Worm (Caenorhabditis elegans) whole organism, young adult: ENCODE measurements around the gene math-7.
A peak's percentile ranks its signal among the peaks of the same experiment; 100 is the strongest.

Experiments
- B0336.3 ChIP-seq: fragments of 200-800 bp; sonication (Bioruptor generic); IDR thresholded peaks from 2 replicates; pipeline ENCODE4 v1.3.6; 2022; ENCODE audit warnings: missing genetic modification characterization, missing compliant biosample characterization
- C06A6.2 ChIP-seq: fragments of 200-800 bp; sonication (Bioruptor generic); conservative IDR thresholded peaks from 2 replicates; pipeline ENCODE4 v1.3.6; 2022; ENCODE audit warnings: missing genetic modification characterization, missing compliant biosample characterization
- D2030.7 ChIP-seq: fragments of 200-800 bp; sonication (Bioruptor generic); IDR thresholded peaks from 2 replicates; pipeline ENCODE4 v1.3.6; 2022; ENCODE audit warnings: missing genetic modification reagents, missing genetic modification characterization, missing compliant biosample characterization
- F55B11.4 ChIP-seq: sonication (generic microtip); optimal IDR thresholded peaks from 2 replicates; lab custom pipeline; 2016; ENCODE audit warnings: missing compliant biosample characterization, missing genetic modification characterization, borderline replicate concordance; ENCODE audit not compliant: insufficient read depth
- K12H6.12 ChIP-seq: fragments of 200-800 bp; sonication (Bioruptor generic); optimal IDR thresholded peaks from 2 replicates; lab custom pipeline; 2018; ENCODE audit warnings: mild to moderate bottlenecking, missing genetic modification characterization, missing compliant biosample characterization
- T26A5.8 ChIP-seq: sonication (generic microtip); optimal IDR thresholded peaks from 2 replicates; lab custom pipeline; 2016; ENCODE audit warnings: missing genetic modification characterization, missing compliant biosample characterization
- Y56A3A.18 ChIP-seq: fragments of 200-800 bp; sonication (Bioruptor generic); IDR thresholded peaks from 2 replicates; pipeline ENCODE4 v1.3.6; 2022; ENCODE audit warnings: missing genetic modification reagents, missing genetic modification characterization, missing compliant biosample characterization
- atf-7 ChIP-seq: sonication (generic microtip); optimal IDR thresholded peaks from 2 replicates; lab custom pipeline; 2017; ENCODE audit warnings: mild to moderate bottlenecking, missing genetic modification characterization, missing compliant biosample characterization
- athp-1 ChIP-seq: sonication (generic microtip); optimal IDR thresholded peaks from 2 replicates; lab custom pipeline; 2017; ENCODE audit warnings: mild to moderate bottlenecking, missing genetic modification characterization, missing compliant biosample characterization
- cebp-2 ChIP-seq: fragments of 200-800 bp; sonication (Bioruptor generic); IDR thresholded peaks from 2 replicates; pipeline ENCODE4 v1.3.6; 2022; ENCODE audit warnings: missing genetic modification characterization, missing compliant biosample characterization
- ceh-100 ChIP-seq: fragments of 200-800 bp; sonication (Bioruptor generic); IDR thresholded peaks from 2 replicates; pipeline ENCODE4 v1.3.6; 2022; ENCODE audit warnings: missing genetic modification reagents, missing genetic modification characterization, missing compliant biosample characterization
- chd-7 ChIP-seq: sonication (generic microtip); optimal IDR thresholded peaks from 2 replicates; lab custom pipeline; 2016; ENCODE audit warnings: mild to moderate bottlenecking, missing genetic modification characterization, moderate library complexity, missing compliant biosample characterization
- die-1 ChIP-seq: sonication (generic microtip); optimal IDR thresholded peaks from 2 replicates; lab custom pipeline; 2016; ENCODE audit warnings: missing genotype, mild to moderate bottlenecking, missing genetic modification characterization, missing compliant biosample characterization
- dox-1 ChIP-seq: fragments of 200-800 bp; sonication (Bioruptor generic); IDR thresholded peaks from 2 replicates; pipeline ENCODE4 v1.3.6; 2022; ENCODE audit warnings: missing genetic modification reagents, missing genetic modification characterization, missing compliant biosample characterization
- dpff-1 ChIP-seq: sonication (generic microtip); optimal IDR thresholded peaks from 2 replicates; lab custom pipeline; 2017; ENCODE audit warnings: mild to moderate bottlenecking, missing genetic modification characterization, missing compliant biosample characterization
- egl-18 ChIP-seq: fragments of 200-800 bp; sonication (Bioruptor generic); IDR thresholded peaks from 2 replicates; pipeline ENCODE4 v1.3.6; 2022; ENCODE audit warnings: missing genetic modification reagents, missing genetic modification characterization, missing compliant biosample characterization
- fkh-3 ChIP-seq: sonication (generic microtip); optimal IDR thresholded peaks from 2 replicates; lab custom pipeline; 2016; ENCODE audit warnings: mild to moderate bottlenecking, missing genetic modification characterization, missing compliant biosample characterization
- hlh-12 ChIP-seq: sonication (generic microtip); optimal IDR thresholded peaks from 2 replicates; lab custom pipeline; 2016; ENCODE audit warnings: missing genetic modification characterization, missing compliant biosample characterization
- hrde-1 ChIP-seq: sonication (generic microtip); optimal IDR thresholded peaks from 2 replicates; lab custom pipeline; 2016; ENCODE audit warnings: missing genetic modification characterization, mild to moderate bottlenecking, missing compliant biosample characterization, moderate library complexity, missing genotype, missing genetic modification reagents, borderline replicate concordance
- hsf-1 ChIP-seq: fragments of 200-800 bp; sonication (Bioruptor generic); IDR thresholded peaks from 2 replicates; pipeline ENCODE4 v1.3.6; 2022; ENCODE audit warnings: missing genetic modification reagents, missing genetic modification characterization, missing compliant biosample characterization
- let-526 ChIP-seq: fragments of 200-800 bp; sonication (Bioruptor generic); IDR thresholded peaks from 2 replicates; pipeline ENCODE4 v1.3.6; 2022; ENCODE audit warnings: missing genetic modification reagents, missing genetic modification characterization, missing compliant biosample characterization
- lin-26 ChIP-seq: fragments of 200-800 bp; sonication (Bioruptor generic); IDR thresholded peaks from 2 replicates; pipeline ENCODE4 v1.3.6; 2022; ENCODE audit warnings: missing genetic modification reagents, missing genetic modification characterization, missing compliant biosample characterization
- lin-35 ChIP-seq, 3 experiments: fragments of 150-350 bp in 2 of 3; sonication (generic microtip) in 1 of 3; optimal IDR thresholded peaks; 2 replicates each; lab custom pipeline; 2014 to 2018; ENCODE audit warnings: missing biosample characterization in 3 of 3, missing genetic modification characterization in 3 of 3, missing genetic modification reagents in 3 of 3
- madf-6 ChIP-seq: fragments of 200-800 bp; sonication (Bioruptor generic); IDR thresholded peaks from 2 replicates; pipeline ENCODE4 v1.3.6; 2022; ENCODE audit warnings: missing genetic modification reagents, missing genetic modification characterization, missing compliant biosample characterization
- mel-28 ChIP-seq: sonication (generic microtip); optimal IDR thresholded peaks from 2 replicates; lab custom pipeline; 2016; ENCODE audit warnings: borderline replicate concordance, mild to moderate bottlenecking, missing genetic modification characterization, missing compliant biosample characterization
- nfya-2 ChIP-seq: fragments of 200-800 bp; sonication (Bioruptor generic); IDR thresholded peaks from 2 replicates; pipeline ENCODE4 v1.3.6; 2022; ENCODE audit warnings: missing genetic modification reagents, missing genetic modification characterization, missing compliant biosample characterization
- nhr-179 ChIP-seq: sonication (generic microtip); optimal IDR thresholded peaks from 2 replicates; lab custom pipeline; 2016; ENCODE audit warnings: mild to moderate bottlenecking, missing genetic modification characterization, missing compliant biosample characterization
- nhr-80 ChIP-seq: sonication (generic microtip); optimal IDR thresholded peaks from 2 replicates; lab custom pipeline; 2016; ENCODE audit warnings: missing genetic modification characterization, missing compliant biosample characterization
- nhr-90 ChIP-seq: sonication (generic microtip); optimal IDR thresholded peaks from 2 replicates; lab custom pipeline; 2016; ENCODE audit warnings: missing genotype, mild to moderate bottlenecking, missing genetic modification characterization, missing compliant biosample characterization
- pha-4 ChIP-seq: fragments of 150-350 bp; sonication (generic microtip); optimal IDR thresholded peaks from 2 replicates; lab custom pipeline; 2014; ENCODE audit warnings: missing biosample characterization, missing genetic modification reagents, missing genetic modification characterization
- rec-8 ChIP-seq, 2 experiments: sonication (generic microtip); optimal IDR thresholded peaks; 2 replicates each; lab custom pipeline; 2016; ENCODE audit warnings: mild to moderate bottlenecking in 2 of 2, missing genetic modification characterization in 2 of 2, missing genetic modification reagents in 2 of 2, missing genotype in 2 of 2, missing biosample characterization in 1 of 2, missing compliant biosample characterization in 1 of 2, moderate library complexity in 1 of 2
- rpc-1 ChIP-seq, 2 experiments: fragments of 150-350 bp in 1 of 2; sonication (generic microtip) in 1 of 2; optimal IDR thresholded peaks; 2 replicates each; lab custom pipeline; 2014 to 2018; ENCODE audit warnings: missing biosample characterization in 1 of 2, missing genetic modification characterization in 1 of 2, missing genetic modification reagents in 1 of 2, missing genotype in 1 of 2
- sdz-38 ChIP-seq: sonication (generic microtip); optimal IDR thresholded peaks from 2 replicates; lab custom pipeline; 2016; ENCODE audit warnings: missing genotype, missing genetic modification characterization, missing compliant biosample characterization
- tbx-9 ChIP-seq: sonication (generic microtip); optimal IDR thresholded peaks from 2 replicates; lab custom pipeline; 2016; ENCODE audit warnings: borderline replicate concordance, missing genetic modification characterization, inconsistent platforms, missing compliant biosample characterization
- tlf-1 ChIP-seq: fragments of 200-800 bp; sonication (Bioruptor generic); optimal IDR thresholded peaks from 2 replicates; lab custom pipeline; 2018; ENCODE audit warnings: mild to moderate bottlenecking, missing genetic modification characterization, missing compliant biosample characterization
- unc-62 ChIP-seq: fragments of 150-350 bp; optimal IDR thresholded peaks from 2 replicates; lab custom pipeline; 2014; ENCODE audit warnings: missing biosample characterization, missing genetic modification reagents, missing genetic modification characterization
- ztf-6 ChIP-seq: fragments of 200-800 bp; sonication (Bioruptor generic); IDR thresholded peaks from 2 replicates; pipeline ENCODE4 v1.3.6; 2022; ENCODE audit warnings: missing genetic modification reagents, missing genetic modification characterization, missing compliant biosample characterization

The math-7 gene

ce11 chrII:1878663-1879062 is 7.6 kb downstream of the math-7 start, which contains the start of gene math-16:
Gene math-16 (minus strand): TSS chrII:1878763.
- TF ChIP-seq K12H6.12 (no peak), hlh-12 (tag; lab: Kevin White, UChicago) (no peak), dpff-1 (no peak), nfya-2 (no peak), hrde-1 (no peak), T26A5.8 (tag; lab: Kevin White, UChicago) (no peak), F55B11.4 (no peak), Y56A3A.18 (no peak), cebp-2 (GFP tag; lab: Robert Waterston, UW) (no peak), nhr-90 (tag; lab: Kevin White, UChicago) (no peak)

DNA sequence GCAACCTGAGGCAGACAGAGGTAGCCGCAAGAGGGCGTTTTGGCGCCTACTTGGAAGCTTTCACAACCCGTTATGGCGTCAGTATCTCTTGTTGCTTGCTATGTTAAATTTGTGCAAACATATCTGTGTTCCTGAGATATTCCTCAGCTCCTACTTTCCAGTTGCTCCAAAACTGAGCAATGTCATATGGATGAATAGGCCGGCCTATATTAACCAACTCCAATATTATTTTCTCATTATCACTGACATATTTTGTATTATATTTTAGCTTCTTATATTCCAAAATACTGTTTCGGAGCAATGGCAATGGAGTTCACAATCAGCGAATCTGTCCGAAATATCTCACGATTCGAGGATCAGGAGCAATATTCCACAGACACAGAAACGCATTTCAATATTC is 10.6 kb downstream of the math-7 start, which contains the start of gene math-13:
Gene math-13 (plus strand): TSS at position 301 of the 400 bp plus-strand sequence.
- TF ChIP-seq tlf-1 (no peak), dox-1 (GFP tag; lab: Robert Waterston, UW) (no peak), egl-18 (no peak), lin-35 (GFP tag; optimal IDR thresholded peaks at IDR 0.05; lab: Kevin White, UChicago) (no peak), fkh-3 (tag; lab: Kevin White, UChicago) (no peak), let-526 (GFP tag; lab: Robert Waterston, UW) (no peak), sdz-38 (tag; lab: Kevin White, UChicago) (no peak), tbx-9 (tag; lab: Kevin White, UChicago) (no peak), pha-4 (tag; lab: Kevin White, UChicago) (no peak), athp-1 (tag; lab: Kevin White, UChicago) (no peak), rec-8 (tag; optimal IDR thresholded peaks at IDR 0.05; lab: Kevin White, UChicago) (no peak)

ce11 chrII:1870875-1871592 is 15.2 kb downstream of the math-7 start, which contains the start of gene math-10:
Gene math-10 (plus strand): TSS chrII:1871542.
- TF ChIP-seq madf-6 (GFP tag; lab: Robert Waterston, UW) (no peak), nhr-80 (tag; lab: Kevin White, UChicago) (peak; percentile 72)

DNA sequence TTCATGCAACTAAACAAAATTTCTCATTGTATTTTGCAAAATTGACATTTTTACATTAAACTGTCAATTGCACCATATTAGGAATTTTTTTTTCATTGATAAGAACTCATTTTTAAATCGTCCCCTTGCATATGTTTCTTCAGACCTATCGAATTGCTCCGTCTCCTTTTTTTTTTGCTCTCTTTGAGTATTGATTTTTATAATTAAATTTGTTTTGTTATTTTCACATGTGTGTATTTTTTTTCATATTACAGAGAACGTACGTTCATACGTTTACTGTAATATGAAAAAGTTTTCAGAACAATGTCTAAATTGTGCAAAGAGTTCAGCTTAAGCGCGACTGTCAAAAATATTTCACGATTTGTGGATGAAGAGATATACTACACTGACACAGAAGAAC is 17.2 kb downstream of the math-7 start, which contains the start of gene math-14:
Gene math-14 (plus strand): TSS at position 301 of the 400 bp plus-strand sequence.
- TF ChIP-seq nhr-80 (tag; lab: Kevin White, UChicago), result peak; percentile 49
- TF ChIP-seq D2030.7 (GFP tag; lab: Robert Waterston, UW), result no peak

- TF ChIP-seq nhr-80 (tag; lab: Kevin White, UChicago), result peak; percentile 26
- no peak for TF ChIP-seq rpc-1 (optimal IDR thresholded peaks at IDR 0.05; lab: Kevin White, UChicago)
- no peak for TF ChIP-seq rpc-1 (tag; optimal IDR thresholded peaks at IDR 0.05; lab: Kevin White, UChicago)
- TF ChIP-seq, all 124 proteins: peak for 1
These were observed 20.4 kb downstream of the math-7 start, which contains the start of gene math-15 for ce11 chrII:1865683-1866431. Gene math-15 (plus strand): TSS chrII:1866381.

ce11 chrII:1864278-1864677 is 22.0 kb downstream of the math-7 start, which contains the start of gene C16C4.17:
Gene C16C4.17 (plus strand): TSS chrII:1864578.
- TF ChIP-seq die-1 (tag; lab: Kevin White, UChicago) (no peak), hsf-1 (no peak), atf-7 (tag; lab: Kevin White, UChicago) (no peak), nhr-179 (no peak), pha-4 (tag; lab: Kevin White, UChicago) (no peak), unc-62 (no peak), T26A5.8 (tag; lab: Kevin White, UChicago) (no peak), lin-26 (GFP tag; lab: Robert Waterston, UW) (no peak), D2030.7 (GFP tag; lab: Robert Waterston, UW) (no peak), dpff-1 (no peak), K12H6.12 (no peak), chd-7 (tag; lab: Kevin White, UChicago) (no peak), C06A6.2 (GFP tag; lab: Robert Waterston, UW) (no peak), B0336.3 (no peak), ceh-100 (no peak), mel-28 (no peak), ztf-6 (GFP tag; lab: Robert Waterston, UW) (no peak), dox-1 (GFP tag; lab: Robert Waterston, UW) (no peak)
